Worm (Caenorhabditis elegans) whole organism, late embryonic: ENCODE data around the gene fbxa-29.

ENCODE experiments used
- ceh-45 ChIP-seq: fragments of 200-800 bp; sonication (Bioruptor generic); IDR thresholded peaks from 2 replicates; pipeline ENCODE4 v1.3.6; 2022; ENCODE audit warnings: missing genetic modification reagents, missing genetic modification characterization, missing compliant biosample characterization
- lin-11 ChIP-seq: fragments of 200-800 bp; sonication (Bioruptor generic); optimal IDR thresholded peaks from 2 replicates; lab custom pipeline; 2018; ENCODE audit warnings: mild to moderate bottlenecking, missing genetic modification characterization, missing compliant biosample characterization
- nhr-11 ChIP-seq: fragments of 150-350 bp; optimal IDR thresholded peaks from 2 replicates; lab custom pipeline; 2014; ENCODE audit warnings: missing biosample characterization, missing genetic modification characterization
- pha-4 ChIP-seq: fragments of 150-350 bp; optimal IDR thresholded peaks from 2 replicates; lab custom pipeline; 2018; ENCODE audit warnings: missing biosample characterization, missing genetic modification reagents, missing genetic modification characterization

ce11 chrIII:1295149-1295716 lies 21.7 kb upstream of the fbxa-29 start, which contains the start of gene fbxa-35:
- TF ChIP-seq nhr-11 (tag; lab: Kevin White, UChicago), result no peak
- no peak for TF ChIP-seq lin-11
- TF ChIP-seq pha-4 (tag; lab: Kevin White, UChicago), result no peak
- no peak for TF ChIP-seq ceh-45 (GFP tag; lab: Robert Waterston, UW)
